Worm (Caenorhabditis elegans) whole organism, L3 larva: ENCODE measurements around the gene T15B7.1.
A peak's percentile ranks its signal among the peaks of the same experiment; 100 is the strongest.

Source experiments
- aly-2 ChIP-seq: fragments of 150-350 bp; optimal IDR thresholded peaks from 2 replicates; lab custom pipeline; 2014; ENCODE audit warnings: missing biosample characterization, missing genetic modification characterization
- ama-1 ChIP-seq: fragments of 150-350 bp; optimal IDR thresholded peaks from 2 replicates; lab custom pipeline; 2018
- ceh-16 ChIP-seq: sonication (generic microtip); optimal IDR thresholded peaks from 2 replicates; lab custom pipeline; 2017; ENCODE audit warnings: missing biosample characterization, missing genetic modification characterization
- ceh-82 ChIP-seq: fragments of 150-350 bp; optimal IDR thresholded peaks from 2 replicates; lab custom pipeline; 2014; ENCODE audit warnings: missing biosample characterization, missing genetic modification characterization
- daf-12 ChIP-seq: fragments of 150-350 bp; optimal IDR thresholded peaks from 2 replicates; lab custom pipeline; 2014; ENCODE audit warnings: missing biosample characterization, missing genetic modification reagents, missing genetic modification characterization
- egl-27 ChIP-seq: sonication (generic microtip); optimal IDR thresholded peaks from 4 replicates; lab custom pipeline; 2017; ENCODE audit warnings: missing biosample characterization, missing genetic modification reagents, missing genetic modification characterization
- elt-1 ChIP-seq: fragments of 150-350 bp; optimal IDR thresholded peaks from 2 replicates; lab custom pipeline; 2014; ENCODE audit warnings: missing biosample characterization, missing genetic modification characterization
- elt-2 ChIP-seq: sonication (generic microtip); optimal IDR thresholded peaks from 2 replicates; lab custom pipeline; 2016; ENCODE audit warnings: missing genetic modification reagents, mild to moderate bottlenecking, missing genetic modification characterization, missing compliant biosample characterization
- eor-1 ChIP-seq, 2 experiments: fragments of 150-350 bp; optimal IDR thresholded peaks; 2 replicates each; lab custom pipeline; 2014 to 2018; ENCODE audit warnings: missing biosample characterization in 2 of 2, missing genetic modification characterization in 2 of 2
- fkh-10 ChIP-seq: sonication (generic microtip); optimal IDR thresholded peaks from 2 replicates; lab custom pipeline; 2017; ENCODE audit warnings: missing biosample characterization, missing genetic modification reagents, missing genetic modification characterization
- fkh-2 ChIP-seq: fragments of 150-350 bp; optimal IDR thresholded peaks from 2 replicates; lab custom pipeline; 2014; ENCODE audit warnings: missing biosample characterization, missing genetic modification reagents, missing genetic modification characterization
- fos-1 ChIP-seq: fragments of 150-350 bp; optimal IDR thresholded peaks from 2 replicates; lab custom pipeline; 2014; ENCODE audit warnings: missing biosample characterization, missing genetic modification characterization
- hmg-11 ChIP-seq: sonication (generic microtip); optimal IDR thresholded peaks from 2 replicates; lab custom pipeline; 2016; ENCODE audit warnings: missing genetic modification characterization, missing compliant biosample characterization
- lin-15B ChIP-seq: fragments of 150-350 bp; optimal IDR thresholded peaks from 2 replicates; lab custom pipeline; 2014; ENCODE audit warnings: missing biosample characterization, missing genetic modification characterization
- lin-39 ChIP-seq: fragments of 150-350 bp; optimal IDR thresholded peaks from 2 replicates; lab custom pipeline; 2018; ENCODE audit warnings: missing biosample characterization, missing genetic modification reagents, missing genetic modification characterization
- lsy-12 ChIP-seq: sonication (generic microtip); optimal IDR thresholded peaks from 2 replicates; lab custom pipeline; 2016; ENCODE audit warnings: mild to moderate bottlenecking, missing genetic modification characterization, missing compliant biosample characterization
- mdl-1 ChIP-seq: fragments of 150-350 bp; optimal IDR thresholded peaks from 2 replicates; lab custom pipeline; 2014; ENCODE audit warnings: missing biosample characterization, missing genetic modification characterization
- mml-1 ChIP-seq: fragments of 150-350 bp; sonication (generic microtip); optimal IDR thresholded peaks from 3 replicates; lab custom pipeline; 2014; ENCODE audit warnings: missing biosample characterization, missing genetic modification characterization
- nfya-1 ChIP-seq: sonication (generic microtip); optimal IDR thresholded peaks from 2 replicates; lab custom pipeline; 2017; ENCODE audit warnings: missing genetic modification characterization, mild to moderate bottlenecking, missing compliant biosample characterization, antibody characterized with exemption, moderate library complexity; ENCODE audit not compliant: insufficient read depth
- nhr-11 ChIP-seq: fragments of 150-350 bp; optimal IDR thresholded peaks from 2 replicates; lab custom pipeline; 2014; ENCODE audit warnings: missing biosample characterization, missing genetic modification characterization
- nhr-12 ChIP-seq: fragments of 150-350 bp; optimal IDR thresholded peaks from 2 replicates; lab custom pipeline; 2014; ENCODE audit warnings: missing biosample characterization, missing genetic modification characterization
- nhr-23 ChIP-seq: fragments of 150-350 bp; optimal IDR thresholded peaks from 2 replicates; lab custom pipeline; 2014; ENCODE audit warnings: missing biosample characterization, missing genetic modification reagents, missing genetic modification characterization
- nhr-237 ChIP-seq: fragments of 150-350 bp; optimal IDR thresholded peaks from 2 replicates; lab custom pipeline; 2014; ENCODE audit warnings: missing biosample characterization, missing genetic modification characterization
- nhr-25 ChIP-seq: sonication (generic microtip); optimal IDR thresholded peaks from 2 replicates; lab custom pipeline; 2017; ENCODE audit warnings: missing biosample characterization, missing genetic modification characterization
- nhr-28 ChIP-seq: fragments of 150-350 bp; optimal IDR thresholded peaks from 2 replicates; lab custom pipeline; 2014; ENCODE audit warnings: missing biosample characterization, missing genetic modification characterization
- nhr-43 ChIP-seq: sonication (generic microtip); optimal IDR thresholded peaks from 2 replicates; lab custom pipeline; 2016; ENCODE audit warnings: mild to moderate bottlenecking, missing genetic modification characterization, missing compliant biosample characterization; ENCODE audit not compliant: poor library complexity, severe bottlenecking
- nhr-76 ChIP-seq: fragments of 150-350 bp; sonication (generic microtip); optimal IDR thresholded peaks from 5 replicates; lab custom pipeline; 2014; ENCODE audit warnings: missing biosample characterization, missing genetic modification characterization
- nhr-77 ChIP-seq: fragments of 150-350 bp; optimal IDR thresholded peaks from 2 replicates; lab custom pipeline; 2014; ENCODE audit warnings: missing biosample characterization, missing genetic modification characterization
- pha-4 ChIP-seq: fragments of 150-350 bp; optimal IDR thresholded peaks from 2 replicates; lab custom pipeline; 2014; ENCODE audit warnings: missing biosample characterization, missing genetic modification reagents, missing genetic modification characterization
- pqm-1 ChIP-seq: fragments of 150-350 bp; optimal IDR thresholded peaks from 2 replicates; lab custom pipeline; 2017; ENCODE audit warnings: missing biosample characterization, missing genetic modification characterization, inconsistent platforms
- sea-2 ChIP-seq: fragments of 150-350 bp; sonication (generic microtip); optimal IDR thresholded peaks from 4 replicates; lab custom pipeline; 2014; ENCODE audit warnings: missing biosample characterization, missing genetic modification reagents, missing genetic modification characterization
- skn-1 ChIP-seq: fragments of 150-350 bp; optimal IDR thresholded peaks from 2 replicates; lab custom pipeline; 2014; ENCODE audit warnings: missing biosample characterization, missing genetic modification characterization
- snpc-4 ChIP-seq: fragments of 150-350 bp; optimal IDR thresholded peaks from 2 replicates; lab custom pipeline; 2014; ENCODE audit warnings: missing biosample characterization, missing genetic modification characterization
- tbx-2 ChIP-seq: sonication (generic microtip); optimal IDR thresholded peaks from 2 replicates; lab custom pipeline; 2016; ENCODE audit warnings: mild to moderate bottlenecking, missing genetic modification characterization, missing compliant biosample characterization
- unc-39 ChIP-seq: sonication (generic microtip); optimal IDR thresholded peaks from 4 replicates; lab custom pipeline; 2017; ENCODE audit warnings: missing biosample characterization, missing genetic modification characterization
- unc-62 ChIP-seq: fragments of 150-350 bp; sonication (generic microtip); optimal IDR thresholded peaks from 4 replicates; lab custom pipeline; 2014; ENCODE audit warnings: missing biosample characterization, missing genetic modification reagents, missing genetic modification characterization

The T15B7.1 gene

DNA sequence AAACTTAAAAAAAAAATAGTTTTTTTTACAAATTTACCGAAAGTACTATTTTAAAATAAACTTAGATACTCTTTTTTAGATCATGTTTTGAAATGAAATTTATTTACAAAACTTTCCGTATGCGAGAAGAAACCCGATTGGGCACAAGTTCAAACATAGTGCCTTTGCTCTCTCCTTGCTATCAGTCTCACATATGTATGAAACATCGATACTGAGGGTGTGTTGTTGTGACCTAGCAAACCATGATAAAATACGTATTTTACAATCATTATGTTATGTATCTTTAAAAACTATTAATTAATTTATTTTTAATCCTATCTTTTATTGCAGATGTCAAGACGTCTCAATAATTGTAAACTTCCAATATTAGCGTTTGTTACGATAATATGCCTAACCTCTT is 32.4 kb upstream of the T15B7.1 start:
- TF ChIP-seq pha-4 (tag; lab: Kevin White, UChicago): peak; percentile 11
- TF ChIP-seq fkh-10: no peak
- TF ChIP-seq elt-2 (tag; lab: Kevin White, UChicago): peak; percentile 54
- no peak for TF ChIP-seq nhr-237 (tag; lab: Kevin White, UChicago)
- no peak for TF ChIP-seq ceh-16 (tag; lab: Kevin White, UChicago)
- TF ChIP-seq fos-1: no peak
- peak; percentile 21 for TF ChIP-seq pqm-1

- TF ChIP-seq elt-2 (tag; lab: Kevin White, UChicago) (peak; percentile 77), egl-27 (tag; lab: Kevin White, UChicago) (no peak), nhr-12 (tag; lab: Kevin White, UChicago) (no peak), pqm-1 (peak; percentile 77)
Observed at ce11 chrV:6811863-6812262, 30.7 kb upstream of the T15B7.1 start.

DNA sequence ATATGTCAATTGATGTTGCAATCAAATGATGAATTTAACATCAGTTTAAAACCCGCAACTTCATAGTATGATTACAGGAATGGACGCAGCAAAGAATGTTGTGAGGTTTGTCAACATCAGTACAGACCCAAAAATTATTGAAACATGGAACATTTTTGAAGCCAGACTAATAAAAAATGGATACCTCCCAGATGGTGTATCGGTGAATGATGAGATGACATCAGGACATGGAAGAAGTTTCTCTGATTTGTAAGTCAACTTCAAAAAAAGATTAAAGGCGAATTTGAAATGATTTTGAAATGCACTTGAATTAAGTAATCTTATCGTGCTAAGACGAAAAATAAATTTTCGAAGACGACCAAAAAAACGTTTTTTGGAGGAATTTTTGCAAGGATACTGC is 28.7 kb upstream of the T15B7.1 start:
- no peak for TF ChIP-seq nhr-11 (tag; lab: Kevin White, UChicago)
- TF ChIP-seq mml-1: no peak

DNA sequence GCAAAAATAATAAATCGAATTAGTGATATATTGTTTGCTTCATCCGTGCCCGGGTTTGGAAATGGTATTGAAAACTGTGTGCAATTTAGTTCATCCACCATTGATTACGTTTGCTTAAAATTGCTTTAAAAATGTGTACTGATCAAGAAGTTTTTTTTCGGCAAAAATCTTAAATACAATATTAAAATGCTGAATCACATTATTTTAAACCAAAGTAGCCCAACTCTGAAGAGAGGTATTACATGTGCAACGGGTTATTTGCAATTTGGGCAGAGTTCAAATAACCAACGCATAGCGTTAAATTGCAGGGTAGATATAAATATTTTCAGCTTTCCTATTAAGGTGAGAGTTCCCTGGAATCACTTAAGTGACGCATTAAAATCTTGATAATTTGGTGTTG is 25.4 kb upstream of the T15B7.1 start, which contains the start of gene dmsr-14:
TSS of gene dmsr-14 (minus strand) at position 101 of the 400 bp plus-strand sequence.
- TF ChIP-seq ceh-82 (tag; lab: Kevin White, UChicago) (no peak), pqm-1 (no peak), fos-1 (no peak)

ce11 chrV:6819812-6820211 is 22.7 kb upstream of the T15B7.1 start, which contains the start of gene dmsr-13:
Gene dmsr-13 (minus strand): TSS chrV:6819912.
- TF ChIP-seq aly-2 (no peak), mdl-1 (tag; lab: Kevin White, UChicago) (no peak), eor-1 (tag; optimal IDR thresholded peaks at IDR 0.05; lab: Kevin White, UChicago) (no peak), nhr-237 (tag; lab: Kevin White, UChicago) (no peak), lin-15B (no peak), ceh-82 (tag; lab: Kevin White, UChicago) (no peak), ceh-16 (tag; lab: Kevin White, UChicago) (no peak), fkh-2 (tag; lab: Kevin White, UChicago) (no peak), nhr-11 (tag; lab: Kevin White, UChicago) (no peak), ama-1 (lab: Kevin White, UChicago) (no peak)

ce11 chrV:6821509-6821908 is 21.0 kb upstream of the T15B7.1 start, which contains the start of gene T15B7.8:
Gene T15B7.8 (plus strand): TSS chrV:6821809.
- TF ChIP-seq ceh-16 (tag; lab: Kevin White, UChicago) (no peak), nhr-237 (tag; lab: Kevin White, UChicago) (no peak), skn-1 (tag; lab: Kevin White, UChicago) (no peak), egl-27 (tag; lab: Kevin White, UChicago) (no peak), nhr-25 (no peak), unc-62 (GFP tag; lab: Kevin White, UChicago) (no peak), snpc-4 (no peak), nhr-77 (tag; lab: Kevin White, UChicago) (no peak), nhr-28 (no peak), nhr-23 (tag; lab: Kevin White, UChicago) (no peak), hmg-11 (no peak), aly-2 (no peak)

ce11 chrV:6823432-6823831 is 19.1 kb upstream of the T15B7.1 start:
- TF ChIP-seq daf-12 (tag; lab: Kevin White, UChicago) (no peak), tbx-2 (tag; lab: Kevin White, UChicago) (no peak), nhr-43 (no peak), elt-2 (tag; lab: Kevin White, UChicago) (peak; percentile 92), mml-1 (no peak), pqm-1 (peak; percentile 84)

- TF ChIP-seq sea-2 (GFP tag; lab: Kevin White, UChicago): no peak
- no peak for TF ChIP-seq pqm-1
- TF ChIP-seq elt-1 (tag; lab: Kevin White, UChicago): no peak
- no peak for TF ChIP-seq unc-62 (GFP tag; lab: Kevin White, UChicago)
- no peak for TF ChIP-seq nhr-76
- TF ChIP-seq mdl-1 (tag; lab: Kevin White, UChicago): no peak
- TF ChIP-seq ceh-82 (tag; lab: Kevin White, UChicago): no peak
- TF ChIP-seq fkh-10: no peak
- TF ChIP-seq lin-39: no peak
- no peak for TF ChIP-seq nfya-1 (tag; lab: Kevin White, UChicago)
- TF ChIP-seq unc-39 (tag; lab: Kevin White, UChicago): no peak
- no peak for TF ChIP-seq nhr-11 (tag; lab: Kevin White, UChicago)
- no peak for TF ChIP-seq lsy-12 (tag; lab: Kevin White, UChicago)
- no peak for TF ChIP-seq ceh-16 (tag; lab: Kevin White, UChicago)
- no peak for TF ChIP-seq fos-1
- TF ChIP-seq, all 47 proteins: peak for 0
Observed at ce11 chrV:6828786-6829185, 13.8 kb upstream of the T15B7.1 start, which contains the start of gene dmsr-15. Gene dmsr-15 (minus strand): TSS chrV:6828886.
